Worm (Caenorhabditis elegans): ENCODE data around the gene orc-3.
"Not testable (repeated sequence)": the region's sequence is repeated elsewhere in the genome, so short reads cannot be mapped to it uniquely, and the experiment has no call there.

DNA sequence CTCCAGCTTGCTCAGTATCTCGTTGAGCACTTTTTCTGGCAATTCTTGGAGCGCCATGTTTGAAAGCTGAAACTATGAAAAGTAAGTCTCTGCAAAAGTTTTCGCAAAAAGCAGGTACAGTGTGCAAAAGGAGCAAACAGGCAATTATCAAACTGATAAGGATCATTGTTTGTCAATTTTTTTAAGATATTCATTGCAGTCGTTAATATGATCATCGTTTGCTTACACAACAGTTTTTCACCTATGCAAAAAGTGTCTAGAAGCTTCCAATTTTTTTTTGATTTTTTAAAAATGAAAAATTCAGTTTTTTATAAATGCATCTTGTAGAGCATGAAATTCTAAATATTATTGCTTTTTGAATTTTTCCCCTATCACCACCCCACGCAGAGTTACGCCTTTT lies 50.4 kb downstream of the orc-3 start, which contains the start of gene fbxa-78:
- TF ChIP-seq skn-1 (tag; optimal IDR thresholded peaks at IDR 0.05); nhr-237 (tag; optimal IDR thresholded peaks at IDR 0.05); ceh-82 (tag; optimal IDR thresholded peaks at IDR 0.05); fos-1 (tag; optimal IDR thresholded peaks at IDR 0.05); elt-3 (tag; optimal IDR thresholded peaks at IDR 0.05); egl-27 (tag; optimal IDR thresholded peaks at IDR 0.05); nhr-77 (tag; optimal IDR thresholded peaks at IDR 0.05); ama-1 (optimal IDR thresholded peaks at IDR 0.05); unc-39 (tag; optimal IDR thresholded peaks at IDR 0.05); alr-1 (tag; optimal IDR thresholded peaks at IDR 0.05); nhr-11 (tag; optimal IDR thresholded peaks at IDR 0.05); unc-55 (GFP tag; optimal IDR thresholded peaks at IDR 0.05): not testable (repeated sequence)
